Worm (Caenorhabditis elegans): ENCODE data around the gene C46E10.8.

Gene C46E10.8

DNA sequence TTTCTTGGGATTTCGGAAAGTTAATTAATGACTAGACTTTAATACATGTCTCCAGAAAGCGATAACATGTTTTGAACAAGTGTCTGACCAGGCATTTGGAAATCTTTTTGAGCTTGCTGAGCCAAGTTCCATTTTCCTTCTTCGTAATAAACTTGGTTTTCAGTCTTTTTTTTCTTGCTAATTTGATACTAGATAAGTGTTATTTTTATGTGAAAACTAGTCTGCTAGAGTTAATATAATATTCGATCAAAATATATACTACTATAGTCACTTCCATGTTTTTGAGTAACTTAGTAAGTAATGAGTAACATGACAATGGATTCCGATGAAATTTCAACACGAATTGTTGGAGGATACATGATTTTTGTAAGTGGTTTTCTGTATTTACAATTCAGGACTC lies 18.6 kb downstream of the C46E10.8 start, which contains the start of gene srx-110:
Gene srx-110, plus strand, starts transcription at position 301 of the 400 bp plus-strand sequence.
- TF ChIP-seq dmd-8 (GFP tag; IDR thresholded peaks at IDR 0.05) (no peak), unc-62 (GFP tag; optimal IDR thresholded peaks at IDR 0.05 in 1 of 2) (peak in 1 of 2 experiments; percentile 17), unc-62 (tag; optimal IDR thresholded peaks at IDR 0.05) (no peak)

- TF ChIP-seq lin-15B (tag; optimal IDR thresholded peaks at IDR 0.05): no peak
- no peak for TF ChIP-seq ceh-32 (tag; optimal IDR thresholded peaks at IDR 0.05; ENCODE audit: poor library complexity)
- TF ChIP-seq Y105C5A.15 (GFP tag; IDR thresholded peaks at IDR 0.05): no peak
- no peak for TF ChIP-seq dpl-1 (GFP tag; optimal IDR thresholded peaks at IDR 0.05)
- TF ChIP-seq daf-8 (GFP tag; IDR thresholded peaks at IDR 0.05): no peak
- no peak for TF ChIP-seq F26F4.8 (GFP tag; conservative IDR thresholded peaks at IDR 0.05)
- no peak for TF ChIP-seq nhr-111 (GFP tag; optimal IDR thresholded peaks at IDR 0.05)
- no peak for TF ChIP-seq snpc-1.2 (GFP tag; IDR thresholded peaks at IDR 0.05)
- TF ChIP-seq lin-29 (GFP tag; IDR thresholded peaks at IDR 0.05): no peak
- TF ChIP-seq lin-1 (GFP tag; IDR thresholded peaks at IDR 0.05): no peak
These were observed 22.6 kb downstream of the C46E10.8 start, which contains the start of gene srx-108 for ce11 chrII:3705320-3705719. Gene srx-108, plus strand, starts transcription at chrII:3705620.

DNA sequence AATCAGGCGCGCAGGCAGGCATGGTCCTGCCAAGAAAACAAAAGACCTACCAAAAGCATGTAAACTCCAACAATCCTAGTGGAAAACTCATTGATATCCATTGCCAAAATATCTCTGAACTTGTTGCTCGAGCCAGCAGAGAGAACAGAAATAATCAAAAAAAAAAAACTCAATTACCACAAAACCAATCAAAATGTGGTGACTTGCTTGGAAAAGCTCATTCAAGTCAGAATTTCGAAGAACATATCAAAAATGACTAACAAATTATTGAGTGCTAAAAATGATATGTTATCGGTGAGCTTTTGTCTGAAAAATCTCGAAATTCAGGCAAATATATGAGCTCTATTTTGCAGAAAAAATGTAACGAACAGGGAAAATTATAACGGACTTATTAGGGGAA lies 26.6 kb downstream of the C46E10.8 start, which contains the start of gene srx-105:
Gene srx-105, minus strand, starts transcription at position 101 of the 400 bp plus-strand sequence.
- TF ChIP-seq madf-9 (GFP tag; conservative IDR thresholded peaks at IDR 0.05) (no peak), nhr-77 (tag; optimal IDR thresholded peaks at IDR 0.05) (no peak), zfp-2 (tag; optimal IDR thresholded peaks at IDR 0.05) (no peak), lir-3 (tag; optimal IDR thresholded peaks at IDR 0.05) (no peak), nhr-76 (tag; optimal IDR thresholded peaks at IDR 0.05) (no peak), dmd-6 (GFP tag; IDR thresholded peaks at IDR 0.05) (no peak), tra-1 (GFP tag; IDR thresholded peaks at IDR 0.05) (no peak), fkh-10 (GFP tag; optimal IDR thresholded peaks at IDR 0.05) (no peak), lin-15B (tag; optimal IDR thresholded peaks at IDR 0.05) (no peak), nhr-102 (tag; optimal IDR thresholded peaks at IDR 0.05) (no peak), unc-62 (GFP tag; optimal IDR thresholded peaks at IDR 0.05 in 1 of 2) (no peak), unc-62 (tag; optimal IDR thresholded peaks at IDR 0.05) (no peak), fos-1 (tag; optimal IDR thresholded peaks at IDR 0.05) (no peak), hmg-1.1 (GFP tag; IDR thresholded peaks at IDR 0.05) (no peak), lim-7 (GFP tag; IDR thresholded peaks at IDR 0.05) (no peak), hlh-11 (tag; optimal IDR thresholded peaks at IDR 0.05) (no peak), ZK337.2 (GFP tag; IDR thresholded peaks at IDR 0.05) (no peak), D1046.2 (GFP tag; IDR thresholded peaks at IDR 0.05) (no peak), egl-27 (tag; optimal IDR thresholded peaks at IDR 0.05) (no peak)

ce11 chrII:3699591-3699990 lies 28.3 kb downstream of the C46E10.8 start, which contains the start of gene srx-104:
Gene srx-104, minus strand, starts transcription at chrII:3699691.
- TF ChIP-seq snpc-1.2 (GFP tag; IDR thresholded peaks at IDR 0.05): no peak
- no peak for TF ChIP-seq nhr-10 (tag; optimal IDR thresholded peaks at IDR 0.05)
- no peak for TF ChIP-seq fkh-10 (GFP tag; optimal IDR thresholded peaks at IDR 0.05)
- TF ChIP-seq nhr-11 (tag; optimal IDR thresholded peaks at IDR 0.05): no peak
- no peak for TF ChIP-seq dve-1 (tag; optimal IDR thresholded peaks at IDR 0.05; ENCODE audit: insufficient read depth)
- no peak for TF ChIP-seq ceh-32 (tag; optimal IDR thresholded peaks at IDR 0.05; ENCODE audit: poor library complexity)
- TF ChIP-seq D1046.2 (GFP tag; IDR thresholded peaks at IDR 0.05): no peak

ce11 chrII:3694664-3695063 lies 33.2 kb downstream of the C46E10.8 start, which contains the start of gene srx-102:
Gene srx-102, minus strand, starts transcription at chrII:3694764.
- TF ChIP-seq unc-62 (GFP tag; optimal IDR thresholded peaks at IDR 0.05 in 1 of 2) (peak in 1 of 2 experiments; percentile 45), unc-62 (tag; optimal IDR thresholded peaks at IDR 0.05) (no peak), fos-1 (tag; optimal IDR thresholded peaks at IDR 0.05) (no peak)

Data from whole organism, L4 larva.